Fruit fly (Drosophila melanogaster) Kc167 (cell line): ENCODE results near the gene Aladin.

Source experiments
- Myc ChIP-seq: fragments of >200 bp; optimal IDR thresholded peaks from 2 replicates; lab custom pipeline; 2017; ENCODE audit warnings: missing external identifiers
- Sin3A ChIP-seq: fragments of >200 bp; optimal IDR thresholded peaks from 2 replicates; lab custom pipeline; 2018; ENCODE audit warnings: missing external identifiers
- h ChIP-seq: fragments of >200 bp; optimal IDR thresholded peaks from 3 replicates; lab custom pipeline; 2018; ENCODE audit warnings: missing external identifiers
- psq ChIP-seq: fragments of >200 bp; optimal IDR thresholded peaks from 2 replicates; lab custom pipeline; 2017; ENCODE audit warnings: missing external identifiers

DNA sequence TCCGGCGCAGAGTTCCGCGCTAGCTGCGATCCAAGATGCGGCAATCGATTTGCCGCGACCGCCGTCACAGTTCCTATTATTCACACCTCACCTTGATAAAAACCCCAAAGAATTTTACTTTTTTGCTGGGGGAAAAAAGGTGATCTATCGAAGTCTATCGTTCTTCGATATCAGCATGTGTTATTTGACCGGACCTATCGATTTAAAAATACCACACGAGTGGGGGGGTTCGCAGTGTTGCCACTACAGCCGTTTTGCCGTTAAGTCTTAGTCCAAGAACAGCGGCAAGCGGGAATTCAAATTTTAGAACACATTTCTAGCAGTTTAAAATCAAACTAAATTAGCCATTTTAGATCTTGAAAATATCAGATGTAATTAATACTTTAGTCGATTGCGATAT, 41.0 kb upstream of the Aladin start, which contains the start of gene CG12121:
- TF ChIP-seq Myc (lab: Kevin White, UChicago), result no peak
- no peak for TF ChIP-seq h (lab: Kevin White, UChicago)
- no peak for TF ChIP-seq psq
- no peak for TF ChIP-seq Sin3A
